Worm (Caenorhabditis elegans) whole organism, mixed stage, embryonic: ENCODE results near the gene eef-1G.

Experiments
- blmp-1 ChIP-seq: fragments of 150-350 bp; optimal IDR thresholded peaks from 2 replicates; lab custom pipeline; 2014; ENCODE audit warnings: missing biosample characterization, missing genetic modification characterization
- lsy-2 ChIP-seq: fragments of 150-350 bp; optimal IDR thresholded peaks from 2 replicates; lab custom pipeline; 2014; ENCODE audit warnings: missing biosample characterization, missing genetic modification characterization
- mep-1 ChIP-seq: fragments of 150-350 bp; optimal IDR thresholded peaks from 2 replicates; lab custom pipeline; 2017; ENCODE audit warnings: missing biosample characterization, missing genetic modification reagents, missing genetic modification characterization, inconsistent platforms
- nhr-237 ChIP-seq: fragments of 150-350 bp; optimal IDR thresholded peaks from 2 replicates; lab custom pipeline; 2014; ENCODE audit warnings: missing biosample characterization, missing genetic modification characterization
- pha-4 ChIP-seq: fragments of 150-350 bp; optimal IDR thresholded peaks from 2 replicates; lab custom pipeline; 2018; ENCODE audit warnings: missing biosample characterization, missing genetic modification reagents, missing genetic modification characterization
- snpc-4 ChIP-seq: fragments of 150-350 bp; optimal IDR thresholded peaks from 2 replicates; lab custom pipeline; 2014; ENCODE audit warnings: missing biosample characterization, missing genetic modification characterization
- unc-62 ChIP-seq: fragments of 150-350 bp; optimal IDR thresholded peaks from 2 replicates; lab custom pipeline; 2014; ENCODE audit warnings: missing biosample characterization, missing genetic modification reagents, missing genetic modification characterization
- ztf-11 ChIP-seq: fragments of 150-350 bp; optimal IDR thresholded peaks from 2 replicates; lab custom pipeline; 2014; ENCODE audit warnings: missing biosample characterization, missing genetic modification characterization

ce11 chrV:11012419-11012818 lies 46.9 kb downstream of the eef-1G start, which contains the start of gene C13G3.1:
- TF ChIP-seq snpc-4 (tag; lab: Kevin White, UChicago) (no peak), unc-62 (GFP tag; lab: Kevin White, UChicago) (no peak), nhr-237 (tag; lab: Kevin White, UChicago) (no peak), ztf-11 (no peak), pha-4 (tag; lab: Kevin White, UChicago) (no peak), mep-1 (no peak), blmp-1 (tag; lab: Kevin White, UChicago) (no peak), lsy-2 (no peak)
